Worm (Caenorhabditis elegans): ENCODE measurements around the gene F58E6.5.
A peak's percentile ranks its signal among the peaks of the same experiment; 100 is the strongest.

F58E6.5 gene

DNA sequence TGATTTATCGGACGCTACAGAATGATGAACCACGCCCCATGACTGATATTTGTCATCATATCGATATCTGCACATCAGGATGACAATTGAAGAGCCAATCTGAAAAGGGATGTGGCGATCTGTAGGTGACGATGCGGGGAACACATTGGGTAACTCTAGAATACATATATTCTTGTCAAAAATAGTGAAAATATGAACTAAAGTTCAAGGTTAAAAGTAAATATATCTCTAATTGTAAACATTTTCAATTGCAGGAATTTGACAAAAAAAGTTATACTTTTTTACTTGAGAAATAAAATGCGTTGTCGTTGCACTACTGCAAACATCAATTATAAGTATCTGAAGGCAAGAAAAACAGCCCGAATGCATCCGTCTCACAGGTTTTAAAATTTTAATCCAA is 1.4 kb downstream of the F58E6.5 start, which contains the start of gene F58E6.6:
Gene F58E6.6 (minus strand): TSS at position 101 of the 400 bp plus-strand sequence.
- TF ChIP-seq nhr-76 (tag; optimal IDR thresholded peaks at IDR 0.05): no peak
- TF ChIP-seq mdl-1 (tag; optimal IDR thresholded peaks at IDR 0.05): no peak
- no peak for TF ChIP-seq sea-2 (GFP tag; optimal IDR thresholded peaks at IDR 0.05)
- no peak for TF ChIP-seq nhr-67 (tag; optimal IDR thresholded peaks at IDR 0.05)
- TF ChIP-seq fkh-2 (tag; optimal IDR thresholded peaks at IDR 0.05): no peak
- TF ChIP-seq jun-1 (tag; optimal IDR thresholded peaks at IDR 0.05): no peak
- TF ChIP-seq nfya-1 (tag; optimal IDR thresholded peaks at IDR 0.05; ENCODE audit: insufficient read depth): no peak
- TF ChIP-seq tbx-2 (tag; optimal IDR thresholded peaks at IDR 0.05): no peak
- TF ChIP-seq egl-27 (tag; optimal IDR thresholded peaks at IDR 0.05): no peak
- no peak for TF ChIP-seq ceh-9 (tag; optimal IDR thresholded peaks at IDR 0.05)
- no peak for TF ChIP-seq ama-1 (optimal IDR thresholded peaks at IDR 0.05)
- no peak for TF ChIP-seq lin-39 (tag; optimal IDR thresholded peaks at IDR 0.05)
- no peak for TF ChIP-seq fos-1 (tag; optimal IDR thresholded peaks at IDR 0.05)
- TF ChIP-seq unc-39 (tag; optimal IDR thresholded peaks at IDR 0.05): no peak
- TF ChIP-seq nhr-25 (tag; optimal IDR thresholded peaks at IDR 0.05): no peak
- TF ChIP-seq lsy-12 (tag; optimal IDR thresholded peaks at IDR 0.05): no peak
- TF ChIP-seq ztf-4 (tag; optimal IDR thresholded peaks at IDR 0.05): no peak
- no peak for TF ChIP-seq hmg-11 (tag; optimal IDR thresholded peaks at IDR 0.05)

DNA sequence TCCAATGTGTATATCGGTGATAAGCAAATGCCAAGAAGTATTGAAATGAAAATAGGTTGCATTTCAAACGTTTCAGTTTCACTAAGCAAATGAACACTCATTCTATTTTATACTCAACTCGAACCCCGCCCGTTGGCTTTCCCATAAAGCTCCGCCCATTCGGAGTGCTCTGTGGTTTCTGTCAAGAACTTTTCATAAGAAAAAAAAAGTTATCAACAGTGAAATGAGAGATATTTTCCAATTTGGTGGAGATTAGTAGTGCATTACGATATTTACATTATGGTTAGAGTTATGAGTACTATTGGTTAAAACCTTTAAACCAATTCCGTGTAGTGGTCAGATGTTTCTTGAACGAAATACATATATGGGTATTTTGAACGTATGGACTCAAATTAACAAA is 4.1 kb downstream of the F58E6.5 start, which contains the start of gene F58E6.4:
Gene F58E6.4 (minus strand): TSS at position 101 of the 400 bp plus-strand sequence.
- TF ChIP-seq elt-1 (tag; optimal IDR thresholded peaks at IDR 0.05) (no peak), nhr-25 (tag; optimal IDR thresholded peaks at IDR 0.05) (no peak), lsy-12 (tag; optimal IDR thresholded peaks at IDR 0.05) (no peak), ceh-9 (tag; optimal IDR thresholded peaks at IDR 0.05) (no peak), daf-12 (tag; optimal IDR thresholded peaks at IDR 0.05) (no peak), sea-2 (GFP tag; optimal IDR thresholded peaks at IDR 0.05) (no peak), elt-2 (tag; optimal IDR thresholded peaks at IDR 0.05) (no peak)

DNA sequence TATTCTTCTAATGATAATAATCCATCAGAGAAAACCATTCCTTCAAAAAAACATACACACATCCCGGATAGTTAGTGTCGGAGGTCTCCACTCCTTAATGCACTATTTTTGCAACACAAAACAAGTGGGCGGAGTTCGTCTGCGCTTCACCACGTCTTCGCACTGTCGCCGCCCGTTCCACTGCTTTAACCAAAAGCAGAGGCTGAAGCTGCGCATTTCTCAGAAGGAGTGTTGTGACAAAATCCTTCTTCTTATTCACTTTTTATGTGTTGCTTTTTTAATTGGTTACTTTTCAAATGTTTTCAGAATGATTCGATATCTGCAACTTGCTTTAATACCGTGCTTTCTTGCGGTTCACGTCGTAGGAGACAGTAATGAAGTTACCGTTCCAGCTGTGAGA is 9.4 kb downstream of the F58E6.5 start, which contains the start of gene F58E6.13:
Gene F58E6.13 (plus strand): TSS at position 301 of the 400 bp plus-strand sequence.
- TF ChIP-seq nhr-76 (tag; optimal IDR thresholded peaks at IDR 0.05): no peak
- no peak for TF ChIP-seq ceh-82 (tag; optimal IDR thresholded peaks at IDR 0.05)
- TF ChIP-seq nhr-43 (tag; optimal IDR thresholded peaks at IDR 0.05; ENCODE audit: poor library complexity, severe bottlenecking): no peak
- no peak for TF ChIP-seq ceh-9 (tag; optimal IDR thresholded peaks at IDR 0.05)

DNA sequence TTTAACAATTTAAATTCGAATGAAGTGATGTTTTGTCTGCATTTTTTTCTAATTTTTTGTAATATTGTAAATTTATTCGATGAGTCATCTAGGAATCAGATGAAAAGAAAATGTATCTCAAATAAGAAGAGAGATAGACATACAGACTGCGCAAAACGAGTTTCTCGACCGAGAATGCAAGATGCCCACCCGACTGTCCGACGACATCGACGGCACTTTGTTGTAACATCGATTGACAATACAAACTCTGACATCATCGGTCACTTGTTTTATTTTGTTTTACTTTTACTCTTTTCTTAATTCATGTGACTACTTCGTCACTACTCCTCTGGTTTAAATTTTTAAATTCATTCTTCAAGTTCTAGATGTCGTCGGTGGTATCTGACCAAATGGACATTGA is 13.5 kb downstream of the F58E6.5 start, which contains the start of gene sta-2:
Gene sta-2 (plus strand): TSS at position 349 of the 400 bp plus-strand sequence.
- peak; percentile 8 for TF ChIP-seq egl-27 (tag; optimal IDR thresholded peaks at IDR 0.05)
- TF ChIP-seq nhr-23 (tag; optimal IDR thresholded peaks at IDR 0.05): peak; percentile 65
- no peak for TF ChIP-seq ama-1 (optimal IDR thresholded peaks at IDR 0.05)
- no peak for TF ChIP-seq jun-1 (tag; optimal IDR thresholded peaks at IDR 0.05)
- peak; percentile 57 for TF ChIP-seq ceh-28 (tag; optimal IDR thresholded peaks at IDR 0.05)
- peak; percentile 85 for TF ChIP-seq nhr-25 (tag; optimal IDR thresholded peaks at IDR 0.05)

DNA sequence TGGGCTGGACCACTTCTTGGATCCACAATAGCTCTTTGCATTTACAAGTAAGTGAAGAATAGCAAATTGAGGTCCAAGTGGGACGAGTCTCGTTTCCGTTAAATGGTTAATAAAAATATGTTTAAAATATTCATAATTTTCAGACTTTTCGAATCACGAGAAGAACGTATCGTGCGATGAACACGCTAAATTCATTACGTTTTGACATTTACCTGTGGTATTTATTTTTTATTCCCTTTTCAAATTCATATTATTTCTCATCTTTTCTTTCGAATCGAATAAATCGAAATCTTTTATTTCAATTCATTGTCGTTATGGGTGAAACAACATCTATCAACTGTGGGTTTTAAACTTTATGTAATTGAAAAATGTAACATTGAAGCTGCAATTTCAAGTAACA is 15.0 kb downstream of the F58E6.5 start, which contains the start of gene marc-1:
Gene marc-1 (plus strand): TSS at position 301 of the 400 bp plus-strand sequence.
- TF ChIP-seq nhr-237 (tag; optimal IDR thresholded peaks at IDR 0.05) (no peak), ceh-82 (tag; optimal IDR thresholded peaks at IDR 0.05) (no peak), hmg-11 (tag; optimal IDR thresholded peaks at IDR 0.05) (no peak), jun-1 (tag; optimal IDR thresholded peaks at IDR 0.05) (no peak), nhr-43 (tag; optimal IDR thresholded peaks at IDR 0.05; ENCODE audit: poor library complexity, severe bottlenecking) (no peak), mdl-1 (tag; optimal IDR thresholded peaks at IDR 0.05) (no peak), nfya-1 (tag; optimal IDR thresholded peaks at IDR 0.05; ENCODE audit: insufficient read depth) (no peak), zag-1 (tag; optimal IDR thresholded peaks at IDR 0.05) (no peak), nhr-12 (tag; optimal IDR thresholded peaks at IDR 0.05) (no peak), unc-62 (GFP tag; optimal IDR thresholded peaks at IDR 0.05) (no peak), lin-15B (tag; optimal IDR thresholded peaks at IDR 0.05) (no peak), pqm-1 (tag; optimal IDR thresholded peaks at IDR 0.05) (no peak), nhr-67 (tag; optimal IDR thresholded peaks at IDR 0.05) (no peak), ama-1 (optimal IDR thresholded peaks at IDR 0.05) (no peak), elt-2 (tag; optimal IDR thresholded peaks at IDR 0.05) (no peak), R02D3.7 (tag; optimal IDR thresholded peaks at IDR 0.05) (no peak)
